Fruit fly (Drosophila melanogaster): Measurements from ENCODE around the gene Vha100-1.

The Vha100-1 gene

dm6 chr3R:29116167-29116725, 14.7 kb upstream of the Vha100-1 start, which contains the start of gene Atg14 (continued):
- TF ChIP-seq CG10979 (tag; optimal IDR thresholded peaks at IDR 0.05) (peak; percentile 5), YL-1 (GFP tag; optimal IDR thresholded peaks at IDR 0.05) (peak; percentile 81), CG10267 (tag; optimal IDR thresholded peaks at IDR 0.05) (peak; percentile 99), CG6791 (GFP tag; IDR thresholded peaks at IDR 0.05; ENCODE audit: partially characterized antibody) (peak; percentile 95), HmgD (GFP tag; optimal IDR thresholded peaks at IDR 0.05) (no peak), Opbp (GFP tag; IDR thresholded peaks at IDR 0.05; ENCODE audit: partially characterized antibody) (peak; percentile 96), MESR4 (GFP tag; optimal IDR thresholded peaks at IDR 0.05) (peak; percentile 66), Doc3 (GFP tag; IDR thresholded peaks at IDR 0.05; ENCODE audit: partially characterized antibody) (peak; percentile 88), mam (GFP tag; optimal IDR thresholded peaks at IDR 0.05) (no peak), exex (tag; optimal IDR thresholded peaks at IDR 0.05) (peak; percentile 37), chinmo (GFP tag; IDR thresholded peaks at IDR 0.05; ENCODE audit: partially characterized antibody) (peak; percentile 90), sug (tag; optimal IDR thresholded peaks at IDR 0.05) (peak; percentile 28), vfl (GFP tag; optimal IDR thresholded peaks at IDR 0.05) (peak; percentile 10), CG17361 (GFP tag; IDR thresholded peaks at IDR 0.05) (0 out of 3 replicates have a peak, but pooled peaks have one; percentile 16), prd (optimal IDR thresholded peaks at IDR 0.05) (no peak), prd (GFP tag; IDR thresholded peaks at IDR 0.05) (0 out of 3 replicates have a peak, but pooled peaks have one; percentile 13), CG2129 (GFP tag; IDR thresholded peaks at IDR 0.05; ENCODE audit: partially characterized antibody) (peak; percentile 55; the same call in 1 of the 2 replicates), btn (GFP tag; optimal IDR thresholded peaks at IDR 0.05) (no peak), trem (tag; optimal IDR thresholded peaks at IDR 0.05) (peak; percentile 83), Sin3A (optimal IDR thresholded peaks at IDR 0.05) (peak; percentile 11), Bgb (GFP tag; IDR thresholded peaks at IDR 0.05; ENCODE audit: partially characterized antibody) (peak; percentile 96), h (optimal IDR thresholded peaks at IDR 0.05) (no peak), CG3163 (GFP tag; optimal IDR thresholded peaks at IDR 0.05) (no peak), Xbp1 (GFP tag; optimal IDR thresholded peaks at IDR 0.05) (peak; percentile 15), Dek (tag; optimal IDR thresholded peaks at IDR 0.05) (peak; percentile 8), CG34422 (GFP tag; IDR thresholded peaks at IDR 0.05) (no peak; the same call in 2 of the 3 replicates), nmo (GFP tag; optimal IDR thresholded peaks at IDR 0.05) (peak; percentile 20), sisA (GFP tag; IDR thresholded peaks at IDR 0.05) (no peak), CG42726 (GFP tag; IDR thresholded peaks at IDR 0.05; ENCODE audit: partially characterized antibody) (peak; percentile 58; the same call in 1 of the 2 replicates), Dp (GFP tag; optimal IDR thresholded peaks at IDR 0.05) (peak; percentile 97), CG11085 (GFP tag; IDR thresholded peaks at IDR 0.05) (no peak), CG12155 (GFP tag; optimal IDR thresholded peaks at IDR 0.05) (peak; percentile 18), Hmr (GFP tag; optimal IDR thresholded peaks at IDR 0.05) (peak; percentile 30), CG8924 (tag; optimal IDR thresholded peaks at IDR 0.05) (peak; percentile 25), CG7987 (GFP tag; optimal IDR thresholded peaks at IDR 0.05) (no peak), Trl (optimal IDR thresholded peaks at IDR 0.05) (no peak), Trl (GFP tag; optimal IDR thresholded peaks at IDR 0.05) (no peak), CG1603 (tag; optimal IDR thresholded peaks at IDR 0.05) (peak; percentile 48), Sox100B (GFP tag; optimal IDR thresholded peaks at IDR 0.05) (no peak), pzg (GFP tag; optimal IDR thresholded peaks at IDR 0.05) (peak; percentile 81), Scr (GFP tag; IDR thresholded peaks at IDR 0.05; ENCODE audit: partially characterized antibody) (peak; percentile 90), CG15514 (GFP tag; optimal IDR thresholded peaks at IDR 0.05) (peak; percentile 47), CG4730 (GFP tag; IDR thresholded peaks at IDR 0.05) (no peak), CG3995 (GFP tag; optimal IDR thresholded peaks at IDR 0.05) (peak; percentile 32), sob (GFP tag; IDR thresholded peaks at IDR 0.05) (peak; percentile 65), Ets65A (GFP tag) (peak; percentile 35), cato (GFP tag; optimal IDR thresholded peaks at IDR 0.05; ENCODE audit: borderline replicate concordance) (no peak), CG2712 (tag; optimal IDR thresholded peaks at IDR 0.05) (peak; percentile 44), PHDP (tag; optimal IDR thresholded peaks at IDR 0.05) (peak; percentile 31), zen2 (GFP tag; IDR thresholded peaks at IDR 0.05; ENCODE audit: partially characterized antibody) (peak; percentile 92)
